Worm (Caenorhabditis elegans): ENCODE data around the gene col-87.

Gene col-87

DNA sequence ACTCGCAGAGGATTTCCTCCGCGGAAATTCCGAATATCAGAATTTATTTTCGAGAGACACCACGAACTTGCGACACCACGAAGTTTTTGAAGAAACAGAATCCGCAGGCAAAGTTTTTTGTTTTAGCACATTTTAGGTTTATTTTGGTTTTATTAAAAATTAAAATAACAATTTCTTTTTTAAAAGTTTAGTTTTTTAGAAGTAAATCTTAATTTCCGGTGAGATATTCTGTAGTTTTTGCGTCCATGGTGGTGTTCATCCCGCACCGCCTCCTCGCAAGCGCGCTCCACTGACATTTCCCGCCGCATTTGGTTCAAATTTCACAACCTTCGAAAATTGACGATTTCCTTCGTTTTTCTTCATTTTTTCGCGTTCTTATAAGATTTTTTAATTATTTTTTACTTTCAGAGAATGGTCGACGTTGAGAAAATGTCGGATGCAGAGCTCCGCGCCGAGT is 31.4 kb downstream of the col-87 start, which contains the start of gene lem-2 (continued):
- TF ChIP-seq D2030.7 (GFP tag; IDR thresholded peaks at IDR 0.05) (peak; percentile 75), nhr-179 (tag; optimal IDR thresholded peaks at IDR 0.05) (no peak), ceh-40 (GFP tag; IDR thresholded peaks at IDR 0.05) (no peak), nhr-80 (tag; optimal IDR thresholded peaks at IDR 0.05) (peak; percentile 34), let-607 (tag; optimal IDR thresholded peaks at IDR 0.05) (peak in 1 of 2 experiments; percentile 29), snpc-4 (GFP tag; optimal IDR thresholded peaks at IDR 0.05) (no peak), snpc-4 (tag; optimal IDR thresholded peaks at IDR 0.05) (peak; percentile 9 to 60 (median 32)), F52B5.7 (tag; optimal IDR thresholded peaks at IDR 0.05) (no peak), egl-44 (GFP tag; IDR thresholded peaks at IDR 0.05) (no peak), unc-130 (GFP tag; optimal IDR thresholded peaks at IDR 0.05) (peak; percentile 80), sdz-38 (tag; optimal IDR thresholded peaks at IDR 0.05) (no peak), ztf-28 (GFP tag; IDR thresholded peaks at IDR 0.05) (peak; percentile 84), chd-7 (tag; optimal IDR thresholded peaks at IDR 0.05) (no peak), lin-54 (GFP tag; optimal IDR thresholded peaks at IDR 0.05) (peak; percentile 78), dpff-1 (tag; optimal IDR thresholded peaks at IDR 0.05) (no peak), hrde-1 (tag; optimal IDR thresholded peaks at IDR 0.05; ENCODE audit: borderline replicate concordance) (no peak)

- TF ChIP-seq rpc-1 (optimal IDR thresholded peaks at IDR 0.05) (no peak), rpc-1 (tag; optimal IDR thresholded peaks at IDR 0.05) (no peak), F33H1.4 (GFP tag; IDR thresholded peaks at IDR 0.05) (no peak), egrh-3 (GFP tag; IDR thresholded peaks at IDR 0.05) (peak; percentile 38; the same call in 1 of the 2 replicates)
Observed at ce11 chrII:14060885-14061284, 33.6 kb downstream of the col-87 start.

DNA sequence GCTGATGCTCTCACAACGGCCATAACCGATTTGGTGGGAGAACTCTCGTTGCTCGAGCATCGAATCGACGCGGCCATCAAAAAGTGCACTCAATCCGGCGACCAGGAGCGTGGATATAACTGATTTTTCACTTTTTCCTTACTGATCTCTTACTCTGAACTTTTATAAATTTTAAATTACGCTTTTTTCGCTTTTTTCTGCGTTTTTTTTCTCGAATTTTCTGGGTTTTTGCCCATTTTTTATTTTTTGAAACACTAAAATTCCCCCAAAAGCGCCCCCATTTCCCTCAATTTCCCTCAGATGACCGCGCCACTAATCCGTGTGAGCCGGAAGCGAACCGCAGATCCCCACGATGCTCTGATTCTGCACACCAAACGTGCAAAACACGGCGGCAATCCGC is 34.1 kb downstream of the col-87 start, which contains the start of gene W01G7.4:
Gene W01G7.4, plus strand, starts transcription at position 301 of the 400 bp plus-strand sequence.
- TF ChIP-seq lin-26 (GFP tag; IDR thresholded peaks at IDR 0.05) (0 out of 2 replicates have a peak, but pooled peaks have one; percentile 42), mcd-1 (GFP tag; IDR thresholded peaks at IDR 0.05) (no peak), B0019.2 (GFP tag; conservative IDR thresholded peaks at IDR 0.05) (no peak), snpc-3.4 (tag; optimal IDR thresholded peaks at IDR 0.05) (no peak)

- TF ChIP-seq rec-8 (tag; optimal IDR thresholded peaks at IDR 0.05) (no peak), mes-4 (tag; optimal IDR thresholded peaks at IDR 0.05) (no peak), ztf-6 (GFP tag; IDR thresholded peaks at IDR 0.05) (no peak), let-526 (GFP tag; IDR thresholded peaks at IDR 0.05) (0 out of 2 replicates have a peak, but pooled peaks have one; percentile 63), chd-7 (tag; optimal IDR thresholded peaks at IDR 0.05) (peak; percentile 63), lin-54 (GFP tag; optimal IDR thresholded peaks at IDR 0.05) (peak; percentile 99), mcd-1 (GFP tag; IDR thresholded peaks at IDR 0.05) (peak; percentile 96), ztf-26 (tag; optimal IDR thresholded peaks at IDR 0.05) (peak; percentile 83), ceh-58 (GFP tag; IDR thresholded peaks at IDR 0.05) (no peak), F22D6.2 (tag; optimal IDR thresholded peaks at IDR 0.05) (peak; percentile 65), snpc-4 (GFP tag; optimal IDR thresholded peaks at IDR 0.05) (no peak), snpc-4 (tag; optimal IDR thresholded peaks at IDR 0.05) (peak; percentile 56 to 88 (median 84)), B0035.1 (tag; optimal IDR thresholded peaks at IDR 0.05) (peak; percentile 65), F37B4.10 (GFP tag; IDR thresholded peaks at IDR 0.05) (no peak), ceh-79 (tag; optimal IDR thresholded peaks at IDR 0.05) (no peak), F57C9.4 (tag; optimal IDR thresholded peaks at IDR 0.05) (no peak), nfyb-1 (GFP tag; IDR thresholded peaks at IDR 0.05) (peak; percentile 90), B0019.2 (GFP tag; conservative IDR thresholded peaks at IDR 0.05) (0 out of 2 replicates have a peak, but pooled peaks have one; percentile 42), hrde-1 (tag; optimal IDR thresholded peaks at IDR 0.05; ENCODE audit: borderline replicate concordance) (peak; percentile 54), ceh-27 (GFP tag; optimal IDR thresholded peaks at IDR 0.05) (peak; percentile 72), lin-35 (GFP tag; optimal IDR thresholded peaks at IDR 0.05) (peak; percentile 80 to 98 (median 90)), lir-1 (GFP tag; conservative IDR thresholded peaks at IDR 0.05) (peak; percentile 82), efl-1 (GFP tag; optimal IDR thresholded peaks at IDR 0.05) (peak; percentile 91), hmg-1.2 (GFP tag; IDR thresholded peaks at IDR 0.05) (peak; percentile 72), F33H1.4 (GFP tag; IDR thresholded peaks at IDR 0.05) (peak; percentile 76), tbp1 (GFP tag; optimal IDR thresholded peaks at IDR 0.05) (peak; percentile 69), snpc-1.1 (tag; optimal IDR thresholded peaks at IDR 0.05; ENCODE audit: insufficient read depth) (peak; percentile 70)
Observed at ce11 chrII:14059767-14060166, 34.7 kb downstream of the col-87 start, which contains the start of gene rpb-11. TSS of gene rpb-11 (plus strand) at chrII:14060085.
